Worm (Caenorhabditis elegans) whole organism, L1 larva: ENCODE measurements around the gene F37A4.4.

ENCODE experiments used
- C04F5.9 ChIP-seq: sonication (generic microtip); optimal IDR thresholded peaks from 2 replicates; lab custom pipeline; 2016; ENCODE audit warnings: missing genetic modification characterization, missing compliant biosample characterization
- C16A3.4 ChIP-seq: fragments of 150-350 bp; optimal IDR thresholded peaks from 2 replicates; lab custom pipeline; 2014; ENCODE audit warnings: missing biosample characterization, missing genetic modification characterization
- C34B4.2 ChIP-seq: sonication (generic microtip); optimal IDR thresholded peaks from 2 replicates; lab custom pipeline; 2017; ENCODE audit warnings: mild to moderate bottlenecking, missing genetic modification characterization, missing compliant biosample characterization
- F16B12.6 ChIP-seq: fragments of 150-350 bp; optimal IDR thresholded peaks from 2 replicates; lab custom pipeline; 2014; ENCODE audit warnings: missing biosample characterization, missing genetic modification characterization
- Y116A8C.19 ChIP-seq: sonication (generic microtip); optimal IDR thresholded peaks from 2 replicates; lab custom pipeline; 2016; ENCODE audit warnings: missing compliant biosample characterization, missing genetic modification characterization, borderline replicate concordance
- alr-1 ChIP-seq: fragments of 200-800 bp; sonication (Bioruptor generic); optimal IDR thresholded peaks from 2 replicates; lab custom pipeline; 2018; ENCODE audit warnings: borderline replicate concordance, mild to moderate bottlenecking, missing genetic modification characterization, missing compliant biosample characterization
- aly-2 ChIP-seq: fragments of 150-350 bp; optimal IDR thresholded peaks from 2 replicates; lab custom pipeline; 2014; ENCODE audit warnings: missing biosample characterization, missing genetic modification characterization
- ceh-63 ChIP-seq: fragments of 200-800 bp; sonication (Bioruptor generic); optimal IDR thresholded peaks from 2 replicates; lab custom pipeline; 2018; ENCODE audit warnings: mild to moderate bottlenecking, missing genetic modification characterization, missing compliant biosample characterization
- ceh-82 ChIP-seq, 3 experiments: fragments of 150-350 bp in 1 of 3; sonication (generic microtip) in 2 of 3; optimal IDR thresholded peaks; 2 replicates each; lab custom pipeline; 2014 to 2017; ENCODE audit warnings: missing biosample characterization in 3 of 3, missing genetic modification characterization in 3 of 3
- ceh-88 ChIP-seq: fragments of 200-800 bp; sonication (Bioruptor generic); IDR thresholded peaks from 2 replicates; pipeline ENCODE4 v1.3.6; 2022; ENCODE audit warnings: missing genetic modification characterization, missing compliant biosample characterization
- ceh-90 ChIP-seq: sonication (generic microtip); optimal IDR thresholded peaks from 2 replicates; lab custom pipeline; 2016; ENCODE audit warnings: missing genetic modification characterization, missing compliant biosample characterization
- ces-1 ChIP-seq: fragments of 150-350 bp; optimal IDR thresholded peaks from 2 replicates; lab custom pipeline; 2014; ENCODE audit warnings: missing biosample characterization, missing genetic modification reagents, missing genetic modification characterization
- dpl-1 ChIP-seq, 3 experiments: fragments of 150-350 bp in 2 of 3; sonication (generic microtip) in 1 of 3; optimal IDR thresholded peaks; 2 replicates each; lab custom pipeline; 2014 to 2017; ENCODE audit warnings: missing biosample characterization in 3 of 3, missing genetic modification characterization in 3 of 3, missing genetic modification reagents in 3 of 3
- dsc-1 ChIP-seq: sonication (generic microtip); optimal IDR thresholded peaks from 2 replicates; lab custom pipeline; 2016; ENCODE audit warnings: mild to moderate bottlenecking, missing genetic modification characterization, missing compliant biosample characterization
- efl-3 ChIP-seq: fragments of 200-800 bp; sonication (Bioruptor generic); optimal IDR thresholded peaks from 2 replicates; lab custom pipeline; 2018; ENCODE audit warnings: mild to moderate bottlenecking, missing genetic modification characterization, missing compliant biosample characterization
- egl-13 ChIP-seq: sonication (generic microtip); optimal IDR thresholded peaks from 2 replicates; lab custom pipeline; 2016; ENCODE audit warnings: missing genotype, missing genetic modification reagents, missing genetic modification characterization, missing compliant biosample characterization
- egl-27 ChIP-seq, 2 experiments: fragments of 150-350 bp in 1 of 2; sonication (generic microtip); optimal IDR thresholded peaks; 3 replicates each; lab custom pipeline; 2017 to 2018; ENCODE audit warnings: missing biosample characterization in 2 of 2, missing genetic modification characterization in 2 of 2, missing genetic modification reagents in 2 of 2
- elt-2 ChIP-seq: sonication (generic microtip); optimal IDR thresholded peaks from 2 replicates; lab custom pipeline; 2016; ENCODE audit warnings: missing genetic modification characterization, mild to moderate bottlenecking, inconsistent platforms, missing compliant biosample characterization, missing genetic modification reagents
- fkh-10 ChIP-seq: sonication (generic microtip); optimal IDR thresholded peaks from 2 replicates; lab custom pipeline; 2017; ENCODE audit warnings: missing biosample characterization, missing genetic modification reagents, missing genetic modification characterization
- hlh-4 ChIP-seq: sonication (generic microtip); optimal IDR thresholded peaks from 2 replicates; lab custom pipeline; 2016; ENCODE audit warnings: mild to moderate bottlenecking, missing genetic modification characterization, missing compliant biosample characterization
- hpl-2 ChIP-seq: fragments of 150-350 bp; optimal IDR thresholded peaks from 2 replicates; lab custom pipeline; 2014; ENCODE audit warnings: missing biosample characterization, missing genetic modification reagents, missing genetic modification characterization
- isw-1 ChIP-seq: fragments of 200-800 bp; sonication (Bioruptor generic); IDR thresholded peaks from 2 replicates; pipeline ENCODE4 v1.3.6; 2022; ENCODE audit warnings: missing genetic modification characterization, missing compliant biosample characterization
- jun-1 ChIP-seq: fragments of 150-350 bp; optimal IDR thresholded peaks from 2 replicates; lab custom pipeline; 2014; ENCODE audit warnings: missing biosample characterization, missing genetic modification reagents, missing genetic modification characterization
- lin-14 ChIP-seq: fragments of 200-800 bp; sonication (Bioruptor generic); optimal IDR thresholded peaks from 2 replicates; lab custom pipeline; 2018; ENCODE audit warnings: mild to moderate bottlenecking, missing genetic modification characterization, moderate library complexity, missing compliant biosample characterization
- lin-35 ChIP-seq, 2 experiments: fragments of 150-350 bp; optimal IDR thresholded peaks; 2 replicates each; lab custom pipeline; 2014; ENCODE audit warnings: missing biosample characterization in 2 of 2, missing genetic modification characterization in 2 of 2, missing genetic modification reagents in 2 of 2
- lin-39 ChIP-seq: fragments of 150-350 bp; optimal IDR thresholded peaks from 2 replicates; lab custom pipeline; 2014; ENCODE audit warnings: missing biosample characterization, missing genetic modification reagents, missing genetic modification characterization
- lir-3 ChIP-seq: sonication (generic microtip); optimal IDR thresholded peaks from 2 replicates; lab custom pipeline; 2016; ENCODE audit warnings: mild to moderate bottlenecking, missing genetic modification characterization, moderate library complexity, missing compliant biosample characterization; ENCODE audit not compliant: poor library complexity
- lsy-2 ChIP-seq, 2 experiments: fragments of 150-350 bp; optimal IDR thresholded peaks; 2 replicates each; lab custom pipeline; 2014; ENCODE audit warnings: missing biosample characterization in 2 of 2, missing genetic modification characterization in 2 of 2
- mef-2 ChIP-seq: fragments of 150-350 bp; optimal IDR thresholded peaks from 2 replicates; lab custom pipeline; 2014; ENCODE audit warnings: missing biosample characterization, missing genetic modification characterization
- nhr-12 ChIP-seq: sonication (generic microtip); optimal IDR thresholded peaks from 2 replicates; lab custom pipeline; 2017; ENCODE audit warnings: missing biosample characterization, missing genetic modification characterization
- nhr-19 ChIP-seq: fragments of 200-800 bp; sonication (Bioruptor generic); conservative IDR thresholded peaks from 2 replicates; pipeline ENCODE4 v1.3.6; 2022; ENCODE audit warnings: missing genetic modification characterization, missing compliant biosample characterization
- nhr-237 ChIP-seq: fragments of 150-350 bp; optimal IDR thresholded peaks from 2 replicates; lab custom pipeline; 2014; ENCODE audit warnings: missing biosample characterization, missing genetic modification characterization
- nhr-71 ChIP-seq: sonication (generic microtip); optimal IDR thresholded peaks from 2 replicates; lab custom pipeline; 2016; ENCODE audit warnings: mild to moderate bottlenecking, missing genetic modification characterization, moderate library complexity, missing compliant biosample characterization
- nhr-76 ChIP-seq: sonication (generic microtip); optimal IDR thresholded peaks from 2 replicates; lab custom pipeline; 2017; ENCODE audit warnings: missing biosample characterization, missing genetic modification characterization
- nhr-77 ChIP-seq: fragments of 150-350 bp; optimal IDR thresholded peaks from 2 replicates; lab custom pipeline; 2014; ENCODE audit warnings: missing biosample characterization, missing genetic modification characterization
- pag-3 ChIP-seq: sonication (generic microtip); optimal IDR thresholded peaks from 2 replicates; lab custom pipeline; 2017; ENCODE audit warnings: missing genetic modification characterization, mild to moderate bottlenecking, missing compliant biosample characterization, antibody characterized with exemption, borderline replicate concordance; ENCODE audit not compliant: insufficient read depth
- pax-3 ChIP-seq: fragments of 200-800 bp; sonication (Bioruptor generic); optimal IDR thresholded peaks from 2 replicates; lab custom pipeline; 2018; ENCODE audit warnings: mild to moderate bottlenecking, missing genetic modification characterization, moderate library complexity, missing compliant biosample characterization
- pqm-1 ChIP-seq: sonication (generic microtip); optimal IDR thresholded peaks from 3 replicates; lab custom pipeline; 2017; ENCODE audit warnings: missing biosample characterization, missing genetic modification characterization
- rnt-1 ChIP-seq: sonication (generic microtip); optimal IDR thresholded peaks from 2 replicates; lab custom pipeline; 2016; ENCODE audit warnings: mild to moderate bottlenecking, missing genetic modification characterization, moderate library complexity, missing compliant biosample characterization
- snpc-4 ChIP-seq: fragments of 150-350 bp; optimal IDR thresholded peaks from 2 replicates; lab custom pipeline; 2014; ENCODE audit warnings: missing biosample characterization, missing genetic modification characterization
- snu-23 ChIP-seq: sonication (generic microtip); optimal IDR thresholded peaks from 2 replicates; lab custom pipeline; 2016; ENCODE audit warnings: missing genetic modification characterization, missing compliant biosample characterization
- swsn-7 ChIP-seq: sonication (generic microtip); optimal IDR thresholded peaks from 2 replicates; lab custom pipeline; 2016; ENCODE audit warnings: missing genetic modification characterization, missing compliant biosample characterization
- unc-30 ChIP-seq: sonication (generic microtip); optimal IDR thresholded peaks from 2 replicates; lab custom pipeline; 2017; ENCODE audit warnings: missing biosample characterization, missing genetic modification characterization
- unc-62 ChIP-seq: fragments of 150-350 bp; optimal IDR thresholded peaks from 2 replicates; lab custom pipeline; 2014; ENCODE audit warnings: missing biosample characterization, missing genetic modification reagents, missing genetic modification characterization
- unc-86 ChIP-seq: sonication (generic microtip); optimal IDR thresholded peaks from 2 replicates; lab custom pipeline; 2016; ENCODE audit warnings: missing genetic modification characterization, missing compliant biosample characterization
- vab-15 ChIP-seq: sonication (generic microtip); optimal IDR thresholded peaks from 2 replicates; lab custom pipeline; 2017; ENCODE audit warnings: missing genotype, mild to moderate bottlenecking, missing genetic modification characterization, missing compliant biosample characterization
- ztf-11 ChIP-seq, 2 experiments: sonication (generic microtip); optimal IDR thresholded peaks; 2 replicates each; lab custom pipeline; 2016 to 2017; ENCODE audit warnings: missing genetic modification characterization in 2 of 2, missing biosample characterization in 1 of 2, missing compliant biosample characterization in 1 of 2

The F37A4.4 gene

DNA sequence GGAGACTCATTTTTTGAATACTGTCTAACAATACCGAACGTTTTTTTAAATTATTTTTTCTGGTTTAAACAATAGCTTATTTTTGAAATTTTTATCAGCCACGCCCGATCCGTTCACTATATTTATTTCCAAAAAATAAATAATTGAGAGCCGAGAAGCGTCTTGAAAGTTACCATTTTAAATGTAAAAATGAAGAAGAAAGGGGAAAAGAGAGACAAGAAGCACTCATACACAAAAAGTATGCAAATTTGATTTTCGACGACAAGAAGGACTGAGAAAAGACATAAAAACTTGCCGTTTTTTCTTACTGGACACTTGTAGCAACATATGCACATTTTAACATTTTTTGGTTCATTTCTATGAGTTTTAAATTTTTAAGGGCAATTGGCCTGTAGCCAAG, 31.6 kb upstream of the F37A4.4 start:
- TF ChIP-seq F16B12.6 (tag; lab: Kevin White, UChicago) (no peak), unc-62 (GFP tag; lab: Kevin White, UChicago) (no peak), ceh-63 (GFP tag; lab: Kevin White, UChicago) (no peak), nhr-71 (tag; lab: Kevin White, UChicago) (no peak), nhr-12 (no peak), dsc-1 (tag; lab: Kevin White, UChicago) (no peak), fkh-10 (peak; percentile 2)

DNA sequence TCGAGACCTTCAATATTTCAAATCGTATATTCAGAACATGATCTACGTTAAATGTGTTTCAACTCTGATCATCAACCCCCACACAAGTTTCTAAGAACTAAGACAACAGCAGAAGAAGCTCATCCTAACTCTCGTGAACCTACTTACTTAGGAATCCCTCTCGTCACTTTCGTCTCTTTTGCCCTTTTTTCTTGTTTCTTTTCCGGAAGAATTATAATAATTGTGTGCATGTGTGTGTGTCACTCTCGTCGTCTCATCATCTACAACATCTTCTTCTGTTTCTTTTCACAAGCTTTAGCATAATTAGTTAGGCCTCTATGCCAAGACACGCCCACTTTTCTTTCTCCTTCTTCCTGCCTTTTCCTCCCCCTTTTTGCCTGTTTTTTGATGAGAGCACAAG, 22.9 kb upstream of the F37A4.4 start:
- TF ChIP-seq pqm-1 (no peak), efl-3 (GFP tag; lab: Kevin White, UChicago) (no peak), lir-3 (tag; lab: Kevin White, UChicago) (no peak), nhr-12 (no peak), unc-30 (tag; lab: Kevin White, UChicago) (no peak), F16B12.6 (tag; lab: Kevin White, UChicago) (no peak), unc-86 (peak; percentile 45), Y116A8C.19 (tag; lab: Kevin White, UChicago) (no peak), dpl-1 (GFP tag; optimal IDR thresholded peaks at IDR 0.05; lab: Kevin White, UChicago) (no peak), ces-1 (GFP tag; lab: Kevin White, UChicago) (no peak), dsc-1 (tag; lab: Kevin White, UChicago) (peak; percentile 58), lin-14 (peak; percentile 77), fkh-10 (no peak), nhr-71 (tag; lab: Kevin White, UChicago) (peak; percentile 49), snu-23 (no peak), lin-39 (tag; lab: Kevin White, UChicago) (no peak), lsy-2 (tag; optimal IDR thresholded peaks at IDR 0.05; lab: Kevin White, UChicago) (peak in 1 of 2 experiments; percentile 30), ceh-90 (tag; lab: Kevin White, UChicago) (no peak), egl-13 (tag; lab: Kevin White, UChicago) (peak; percentile 48), unc-62 (GFP tag; lab: Kevin White, UChicago) (no peak), isw-1 (GFP tag; lab: Robert Waterston, UW) (peak; percentile 9; the same call in 1 of the 2 replicates), swsn-7 (tag; lab: Kevin White, UChicago) (peak; percentile 12), nhr-237 (tag; lab: Kevin White, UChicago) (no peak), ceh-88 (no peak), hpl-2 (no peak), alr-1 (tag; lab: Kevin White, UChicago) (no peak), ceh-82 (tag; optimal IDR thresholded peaks at IDR 0.05; lab: Kevin White, UChicago) (peak in 1 of 3 experiments; percentile 41), mef-2 (no peak), C34B4.2 (tag; lab: Kevin White, UChicago) (no peak), rnt-1 (no peak)

DNA sequence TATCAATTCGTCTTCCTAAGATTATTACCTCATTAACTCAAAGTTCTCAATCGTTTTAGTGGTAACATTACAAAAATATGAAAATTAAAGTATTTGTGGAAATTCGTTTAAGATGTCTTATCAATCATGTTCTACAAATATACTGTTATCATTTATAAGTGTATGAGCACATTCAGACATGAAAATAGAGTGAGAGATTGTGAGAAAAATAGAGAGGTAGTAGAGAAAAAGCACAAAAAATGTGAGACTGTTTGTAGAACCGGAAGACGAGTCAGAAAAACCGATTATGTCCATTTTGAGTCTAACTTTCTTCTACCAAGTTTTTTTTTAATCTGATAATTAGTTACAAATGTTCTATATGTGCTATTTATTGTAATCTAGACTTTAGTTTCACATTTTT, 20.1 kb upstream of the F37A4.4 start:
- TF ChIP-seq C16A3.4 (tag; lab: Kevin White, UChicago) = no peak
- no peak for TF ChIP-seq egl-27 (tag; optimal IDR thresholded peaks at IDR 0.05; lab: Kevin White, UChicago)
- no peak for TF ChIP-seq C04F5.9 (tag; lab: Kevin White, UChicago)
- TF ChIP-seq nhr-237 (tag; lab: Kevin White, UChicago) = no peak
- TF ChIP-seq hpl-2 = no peak
- TF ChIP-seq egl-13 (tag; lab: Kevin White, UChicago) = no peak
- peak; percentile 23 for TF ChIP-seq lin-14
- TF ChIP-seq aly-2 (tag; lab: Kevin White, UChicago) = no peak
- TF ChIP-seq ceh-63 (GFP tag; lab: Kevin White, UChicago) = no peak
- no peak for TF ChIP-seq jun-1 (tag; lab: Kevin White, UChicago)
- no peak for TF ChIP-seq vab-15 (tag; lab: Kevin White, UChicago)
- no peak for TF ChIP-seq nhr-76 (tag; lab: Kevin White, UChicago)
- no peak for TF ChIP-seq Y116A8C.19 (tag; lab: Kevin White, UChicago)
- no peak for TF ChIP-seq isw-1 (GFP tag; lab: Robert Waterston, UW)
- TF ChIP-seq lir-3 (tag; lab: Kevin White, UChicago) = no peak
- no peak for TF ChIP-seq hlh-4 (tag; lab: Kevin White, UChicago)
- TF ChIP-seq ztf-11 (tag; optimal IDR thresholded peaks at IDR 0.05; lab: Kevin White, UChicago) = no peak
- no peak for TF ChIP-seq ceh-90 (tag; lab: Kevin White, UChicago)
- no peak for TF ChIP-seq pag-3
- TF ChIP-seq elt-2 (tag; lab: Kevin White, UChicago) = peak; percentile 73
- no peak for TF ChIP-seq snpc-4 (tag; lab: Kevin White, UChicago)
- TF ChIP-seq nhr-19 (GFP tag; lab: Robert Waterston, UW) = no peak
- TF ChIP-seq nhr-12 = no peak
- TF ChIP-seq pqm-1 = peak; percentile 58
- TF ChIP-seq nhr-77 = no peak
- TF ChIP-seq lin-35 (GFP tag; optimal IDR thresholded peaks at IDR 0.05; lab: Kevin White, UChicago) = peak in 1 of 2 experiments; percentile 20
- no peak for TF ChIP-seq F16B12.6 (tag; lab: Kevin White, UChicago)
- TF ChIP-seq pax-3 (tag; lab: Kevin White, UChicago) = no peak
